Worm (Caenorhabditis elegans): ENCODE data around the gene jac-1.

DNA sequence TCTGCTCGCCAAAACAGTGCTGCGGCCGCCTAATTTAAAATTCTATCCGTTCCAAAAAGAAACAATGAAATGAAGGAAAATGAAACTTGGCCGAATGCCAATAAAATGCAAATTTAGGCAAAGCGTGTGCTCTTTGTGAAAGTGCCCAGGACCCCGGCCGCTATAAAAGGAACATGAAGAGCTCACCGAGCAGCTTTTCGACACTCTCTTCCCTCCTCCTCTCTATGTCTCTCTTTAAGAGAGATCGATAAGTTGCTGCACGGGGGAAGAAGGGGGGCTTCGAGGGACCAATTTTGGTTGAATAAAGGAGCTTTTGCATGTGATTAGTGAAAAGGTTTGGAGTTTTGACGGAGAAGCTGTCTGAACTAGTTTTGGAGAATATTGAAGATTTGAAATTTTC, 22.2 kb upstream of the jac-1 start:
- TF ChIP-seq egl-27 (tag; optimal IDR thresholded peaks at IDR 0.05) (no peak), pqm-1 (tag; optimal IDR thresholded peaks at IDR 0.05) (no peak)

Measured in whole organism, L1 larva.